Worm (Caenorhabditis elegans): ENCODE data around the gene fbxb-111.

Gene fbxb-111

ce11 chrII:2751278-2751677, 23.5 kb downstream of the fbxb-111 start:
- TF ChIP-seq elt-2 (tag; optimal IDR thresholded peaks at IDR 0.05): peak; percentile 14
- no peak for TF ChIP-seq hmg-11 (tag; optimal IDR thresholded peaks at IDR 0.05)

ce11 chrII:2749595-2750048, 25.2 kb downstream of the fbxb-111 start, which contains the start of gene F29A7.4:
Gene F29A7.4, plus strand, starts transcription at chrII:2749998.
- TF ChIP-seq elt-2 (tag; optimal IDR thresholded peaks at IDR 0.05): peak; percentile 64
- TF ChIP-seq pqm-1 (tag; optimal IDR thresholded peaks at IDR 0.05): peak; percentile 58
- no peak for TF ChIP-seq nhr-77 (tag; optimal IDR thresholded peaks at IDR 0.05)

ce11 chrII:2747956-2748621, 26.7 kb downstream of the fbxb-111 start:
- no peak for TF ChIP-seq nhr-237 (tag; optimal IDR thresholded peaks at IDR 0.05)
- TF ChIP-seq lin-39 (tag; optimal IDR thresholded peaks at IDR 0.05): peak; percentile 71
- TF ChIP-seq ztf-11 (tag; optimal IDR thresholded peaks at IDR 0.05): no peak
- TF ChIP-seq sea-2 (GFP tag; optimal IDR thresholded peaks at IDR 0.05): no peak
- TF ChIP-seq nhr-25 (tag; optimal IDR thresholded peaks at IDR 0.05): no peak
- TF ChIP-seq eor-1 (tag; optimal IDR thresholded peaks at IDR 0.05): no peak
- no peak for TF ChIP-seq mdl-1 (tag; optimal IDR thresholded peaks at IDR 0.05)
- TF ChIP-seq ceh-9 (tag; optimal IDR thresholded peaks at IDR 0.05): no peak
- TF ChIP-seq fkh-2 (tag; optimal IDR thresholded peaks at IDR 0.05): no peak
- no peak for TF ChIP-seq nhr-43 (tag; optimal IDR thresholded peaks at IDR 0.05; ENCODE audit: poor library complexity, severe bottlenecking)
- no peak for TF ChIP-seq elt-3 (tag; optimal IDR thresholded peaks at IDR 0.05)
- TF ChIP-seq nhr-23 (tag; optimal IDR thresholded peaks at IDR 0.05): no peak
- TF ChIP-seq pha-4 (tag; optimal IDR thresholded peaks at IDR 0.05): no peak
- no peak for TF ChIP-seq ztf-4 (tag; optimal IDR thresholded peaks at IDR 0.05)
- TF ChIP-seq daf-12 (tag; optimal IDR thresholded peaks at IDR 0.05): no peak
- TF ChIP-seq ceh-28 (tag; optimal IDR thresholded peaks at IDR 0.05): no peak
- TF ChIP-seq elt-2 (tag; optimal IDR thresholded peaks at IDR 0.05): no peak
- TF ChIP-seq zag-1 (tag; optimal IDR thresholded peaks at IDR 0.05): peak; percentile 30
- peak; percentile 13 for TF ChIP-seq R02D3.7 (tag; optimal IDR thresholded peaks at IDR 0.05)
- TF ChIP-seq ceh-16 (tag; optimal IDR thresholded peaks at IDR 0.05): no peak
- TF ChIP-seq unc-39 (tag; optimal IDR thresholded peaks at IDR 0.05): no peak
- no peak for TF ChIP-seq nhr-77 (tag; optimal IDR thresholded peaks at IDR 0.05)
- peak; percentile 79 for TF ChIP-seq unc-62 (GFP tag; optimal IDR thresholded peaks at IDR 0.05)
- no peak for TF ChIP-seq mml-1 (tag; optimal IDR thresholded peaks at IDR 0.05)
- peak; percentile 31 for TF ChIP-seq fkh-10 (GFP tag; optimal IDR thresholded peaks at IDR 0.05)
- peak; percentile 81 for TF ChIP-seq nfya-1 (tag; optimal IDR thresholded peaks at IDR 0.05; ENCODE audit: insufficient read depth)
- no peak for TF ChIP-seq nhr-12 (tag; optimal IDR thresholded peaks at IDR 0.05)
- TF ChIP-seq aly-2 (tag; optimal IDR thresholded peaks at IDR 0.05): no peak
- no peak for TF ChIP-seq nhr-11 (tag; optimal IDR thresholded peaks at IDR 0.05)
- TF ChIP-seq hmg-11 (tag; optimal IDR thresholded peaks at IDR 0.05): peak; percentile 76
- no peak for TF ChIP-seq nhr-67 (tag; optimal IDR thresholded peaks at IDR 0.05)
- TF ChIP-seq ZK546.5 (tag; optimal IDR thresholded peaks at IDR 0.05): no peak
- peak; percentile 46 for TF ChIP-seq tbx-2 (tag; optimal IDR thresholded peaks at IDR 0.05)
- no peak for TF ChIP-seq nhr-28 (tag; optimal IDR thresholded peaks at IDR 0.05)
- TF ChIP-seq egl-5 (tag; optimal IDR thresholded peaks at IDR 0.05): peak; percentile 15
- peak; percentile 26 for TF ChIP-seq ceh-82 (tag; optimal IDR thresholded peaks at IDR 0.05)
- TF ChIP-seq nhr-76 (tag; optimal IDR thresholded peaks at IDR 0.05): no peak
- TF ChIP-seq pqm-1 (tag; optimal IDR thresholded peaks at IDR 0.05): no peak
- no peak for TF ChIP-seq ama-1 (optimal IDR thresholded peaks at IDR 0.05)
- TF ChIP-seq snpc-4 (tag; optimal IDR thresholded peaks at IDR 0.05): peak; percentile 41
- no peak for TF ChIP-seq lsy-12 (tag; optimal IDR thresholded peaks at IDR 0.05)
- TF ChIP-seq jun-1 (tag; optimal IDR thresholded peaks at IDR 0.05): no peak
- TF ChIP-seq skn-1 (tag; optimal IDR thresholded peaks at IDR 0.05): peak; percentile 10
- peak; percentile 41 for TF ChIP-seq lin-15B (tag; optimal IDR thresholded peaks at IDR 0.05)
- TF ChIP-seq elt-1 (tag; optimal IDR thresholded peaks at IDR 0.05): no peak
- TF ChIP-seq fos-1 (tag; optimal IDR thresholded peaks at IDR 0.05): no peak
- no peak for TF ChIP-seq egl-27 (tag; optimal IDR thresholded peaks at IDR 0.05)

Measured in whole organism, L3 larva.